Fruit fly (Drosophila melanogaster): ENCODE measurements around the gene onecut.

onecut gene

dm6 chr4:557879-558202 lies 49.6 kb downstream of the onecut start, which contains the start of gene Pur-alpha (continued):
- TF ChIP-seq CG12104 (GFP tag; optimal IDR thresholded peaks at IDR 0.05) (no peak), Ravus (GFP tag; IDR thresholded peaks at IDR 0.05) (no peak), CG16863 (GFP tag; optimal IDR thresholded peaks at IDR 0.05) (no peak), emc (GFP tag; optimal IDR thresholded peaks at IDR 0.05) (no peak), CkIIα-i1 (GFP tag; IDR thresholded peaks at IDR 0.05) (no peak), CG9215 (GFP tag; IDR thresholded peaks at IDR 0.05) (no peak), CG7556 (GFP tag; optimal IDR thresholded peaks at IDR 0.05) (no peak), wek (GFP tag; optimal IDR thresholded peaks at IDR 0.05) (no peak), ro (GFP tag; IDR thresholded peaks at IDR 0.05) (no peak), CTCF (GFP tag; optimal IDR thresholded peaks at IDR 0.05) (peak; percentile 67), Sry-β (GFP tag; optimal IDR thresholded peaks at IDR 0.05) (no peak), cato (GFP tag; optimal IDR thresholded peaks at IDR 0.05; ENCODE audit: borderline replicate concordance) (no peak), Hey (tag; optimal IDR thresholded peaks at IDR 0.05) (no peak), CG5245 (GFP tag; optimal IDR thresholded peaks at IDR 0.05) (no peak), Ets97D (GFP tag; optimal IDR thresholded peaks at IDR 0.05) (peak; percentile 19), Max (GFP tag; optimal IDR thresholded peaks at IDR 0.05) (no peak), CG12219 (GFP tag; optimal IDR thresholded peaks at IDR 0.05) (no peak), Bteb2 (GFP tag; optimal IDR thresholded peaks at IDR 0.05) (peak; percentile 43), H2.0 (GFP tag; IDR thresholded peaks at IDR 0.05) (no peak), Six4 (GFP tag; optimal IDR thresholded peaks at IDR 0.05) (no peak), Hsf (GFP tag; optimal IDR thresholded peaks at IDR 0.05) (no peak), Mad (GFP tag; optimal IDR thresholded peaks at IDR 0.05) (no peak), lola (GFP tag; optimal IDR thresholded peaks at IDR 0.05) (no peak), Lim3 (GFP tag; IDR thresholded peaks at IDR 0.05) (no peak), CG5953 (GFP tag; IDR thresholded peaks at IDR 0.05) (no peak), CG6683 (GFP tag; optimal IDR thresholded peaks at IDR 0.05) (no peak), CG3726 (GFP tag; IDR thresholded peaks at IDR 0.05) (no peak), zfh1 (GFP tag; IDR thresholded peaks at IDR 0.05) (no peak), Dref (GFP tag; IDR thresholded peaks at IDR 0.05) (no peak), gem (tag; optimal IDR thresholded peaks at IDR 0.05) (no peak), CG30403 (GFP tag; optimal IDR thresholded peaks at IDR 0.05) (no peak), CG11695 (GFP tag; IDR thresholded peaks at IDR 0.05) (0 out of 3 replicates have a peak, but pooled peaks have one; percentile 14), Drgx (GFP tag; IDR thresholded peaks at IDR 0.05) (no peak), odd (GFP tag; optimal IDR thresholded peaks at IDR 0.05) (no peak), CG3407 (GFP tag; optimal IDR thresholded peaks at IDR 0.05) (no peak), cad (GFP tag; optimal IDR thresholded peaks at IDR 0.05) (no peak), HmgD (GFP tag; optimal IDR thresholded peaks at IDR 0.05) (peak; percentile 5), fru (optimal IDR thresholded peaks at IDR 0.05) (no peak), CG15696 (tag; optimal IDR thresholded peaks at IDR 0.05) (no peak), sc (optimal IDR thresholded peaks at IDR 0.05) (no peak), sc (GFP tag; optimal IDR thresholded peaks at IDR 0.05) (no peak), z (GFP tag; IDR thresholded peaks at IDR 0.05) (peak; percentile 92), CG18011 (GFP tag; optimal IDR thresholded peaks at IDR 0.05) (no peak), CG14050 (GFP tag; IDR thresholded peaks at IDR 0.05) (no peak), trem (tag; optimal IDR thresholded peaks at IDR 0.05) (no peak), CG6813 (GFP tag; optimal IDR thresholded peaks at IDR 0.05) (no peak), scrt (GFP tag; optimal IDR thresholded peaks at IDR 0.05) (no peak), CG10366 (GFP tag; IDR thresholded peaks at IDR 0.05) (no peak), CG11247 (GFP tag; IDR thresholded peaks at IDR 0.05) (no peak), ERR (GFP tag; optimal IDR thresholded peaks at IDR 0.05) (no peak), Oaz (GFP tag; IDR thresholded peaks at IDR 0.05) (no peak), CG13424 (tag; optimal IDR thresholded peaks at IDR 0.05) (no peak), fu2 (GFP tag; optimal IDR thresholded peaks at IDR 0.05) (no peak), Bgb (GFP tag; IDR thresholded peaks at IDR 0.05; ENCODE audit: partially characterized antibody) (peak; percentile 57), Nf-YA (GFP tag; IDR thresholded peaks at IDR 0.05) (no peak)

Measured in whole organism, embryonic.